Worm (Caenorhabditis elegans): ENCODE data around the gene dpy-21.

ce11 chrV:17928128-17928527, 20.9 kb downstream of the dpy-21 start:
- TF ChIP-seq nhr-28 (tag; optimal IDR thresholded peaks at IDR 0.05) (no peak), fos-1 (tag; optimal IDR thresholded peaks at IDR 0.05) (no peak), lsy-2 (tag; optimal IDR thresholded peaks at IDR 0.05) (no peak), pqm-1 (tag; optimal IDR thresholded peaks at IDR 0.05) (no peak), nhr-85 (tag) (no peak)
